Worm (Caenorhabditis elegans): Measurements from ENCODE around the gene cpg-18.

cpg-18 gene

ce11 chrIV:5754821-5755220, 20.0 kb downstream of the cpg-18 start:
- TF ChIP-seq nfyb-1 (GFP tag; IDR thresholded peaks at IDR 0.05) (0 out of 2 replicates have a peak, but pooled peaks have one; percentile 10), madf-6 (GFP tag; IDR thresholded peaks at IDR 0.05) (no peak)

- peak; percentile 66 for TF ChIP-seq nhr-80 (tag; optimal IDR thresholded peaks at IDR 0.05)
- TF ChIP-seq lir-1 (GFP tag; conservative IDR thresholded peaks at IDR 0.05): no peak
- TF ChIP-seq unc-62 (GFP tag; optimal IDR thresholded peaks at IDR 0.05): peak; percentile 81
- TF ChIP-seq bed-2 (GFP tag; IDR thresholded peaks at IDR 0.05): no peak
- TF ChIP-seq attf-6 (GFP tag; IDR thresholded peaks at IDR 0.05): no peak
- TF ChIP-seq lin-54 (GFP tag; optimal IDR thresholded peaks at IDR 0.05): peak; percentile 0
- TF ChIP-seq nfyb-1 (GFP tag; IDR thresholded peaks at IDR 0.05): no peak
- TF ChIP-seq hmg-1.2 (GFP tag; IDR thresholded peaks at IDR 0.05): no peak
- no peak for TF ChIP-seq ceh-27 (GFP tag; optimal IDR thresholded peaks at IDR 0.05)
- peak; percentile 10 for TF ChIP-seq F22D6.2 (tag; optimal IDR thresholded peaks at IDR 0.05)
- TF ChIP-seq madf-3 (GFP tag; IDR thresholded peaks at IDR 0.05): no peak
- no peak for TF ChIP-seq lsy-27 (tag; optimal IDR thresholded peaks at IDR 0.05; ENCODE audit: borderline replicate concordance, insufficient read depth)
- TF ChIP-seq hsf-1 (GFP tag; IDR thresholded peaks at IDR 0.05): 0 out of 2 replicates have a peak, but pooled peaks have one; percentile 22
- no peak for TF ChIP-seq nhr-179 (tag; optimal IDR thresholded peaks at IDR 0.05)
- TF ChIP-seq cebp-1 (GFP tag; IDR thresholded peaks at IDR 0.05): no peak
- peak; percentile 7 for TF ChIP-seq cebp-1 (tag; optimal IDR thresholded peaks at IDR 0.05)
- TF ChIP-seq C06A6.2 (GFP tag; conservative IDR thresholded peaks at IDR 0.05): no peak
- no peak for TF ChIP-seq bed-1 (GFP tag; IDR thresholded peaks at IDR 0.05)
- no peak for TF ChIP-seq K11D2.4 (GFP tag; IDR thresholded peaks at IDR 0.05)
- no peak for TF ChIP-seq die-1 (tag; optimal IDR thresholded peaks at IDR 0.05)
- no peak for TF ChIP-seq ceh-91 (GFP tag; IDR thresholded peaks at IDR 0.05)
- TF ChIP-seq mes-4 (tag; optimal IDR thresholded peaks at IDR 0.05): no peak
- no peak for TF ChIP-seq pha-4 (tag; optimal IDR thresholded peaks at IDR 0.05)
- no peak for TF ChIP-seq snpc-4 (GFP tag; optimal IDR thresholded peaks at IDR 0.05)
- peak in 1 of 4 experiments; percentile 8 for TF ChIP-seq snpc-4 (tag; optimal IDR thresholded peaks at IDR 0.05)
- TF ChIP-seq ccch-3 (GFP tag; optimal IDR thresholded peaks at IDR 0.05): no peak
- TF ChIP-seq D2030.7 (GFP tag; IDR thresholded peaks at IDR 0.05): no peak
- TF ChIP-seq sptf-2 (GFP tag; optimal IDR thresholded peaks at IDR 0.05): no peak
- TF ChIP-seq let-607 (tag; optimal IDR thresholded peaks at IDR 0.05): no peak
- no peak for TF ChIP-seq ztf-3 (GFP tag; optimal IDR thresholded peaks at IDR 0.05)
These were observed 21.1 kb downstream of the cpg-18 start for ce11 chrIV:5755922-5756321.

ce11 chrIV:5757762-5758161, 22.9 kb downstream of the cpg-18 start, which contains the start of gene nhr-46:
nhr-46 (minus strand) TSS chrIV:5757862.
- TF ChIP-seq athp-1 (tag; optimal IDR thresholded peaks at IDR 0.05): no peak
- TF ChIP-seq lir-1 (GFP tag; conservative IDR thresholded peaks at IDR 0.05): no peak
- no peak for TF ChIP-seq rpc-1 (optimal IDR thresholded peaks at IDR 0.05)
- no peak for TF ChIP-seq rpc-1 (tag; optimal IDR thresholded peaks at IDR 0.05)
- TF ChIP-seq xnd-1 (tag; optimal IDR thresholded peaks at IDR 0.05): no peak
- TF ChIP-seq nhr-90 (tag; optimal IDR thresholded peaks at IDR 0.05): no peak
- TF ChIP-seq madf-6 (GFP tag; IDR thresholded peaks at IDR 0.05): no peak
- no peak for TF ChIP-seq sea-2 (GFP tag; IDR thresholded peaks at IDR 0.05)
- no peak for TF ChIP-seq attf-5 (GFP tag; optimal IDR thresholded peaks at IDR 0.05)
- no peak for TF ChIP-seq attf-3 (GFP tag; conservative IDR thresholded peaks at IDR 0.05)
- no peak for TF ChIP-seq ceh-27 (GFP tag; optimal IDR thresholded peaks at IDR 0.05)
- no peak for TF ChIP-seq ztf-6 (GFP tag; IDR thresholded peaks at IDR 0.05)
- no peak for TF ChIP-seq cebp-2 (GFP tag; IDR thresholded peaks at IDR 0.05)
- no peak for TF ChIP-seq F22D6.2 (tag; optimal IDR thresholded peaks at IDR 0.05)
- no peak for TF ChIP-seq bed-1 (GFP tag; IDR thresholded peaks at IDR 0.05)
- no peak for TF ChIP-seq T26A5.8 (tag; optimal IDR thresholded peaks at IDR 0.05)
- TF ChIP-seq ccch-3 (GFP tag; optimal IDR thresholded peaks at IDR 0.05): no peak
